Fruit fly (Drosophila melanogaster) whole organism, pupa: ENCODE results near the gene CG5273.

Source experiments
- CG10348 ChIP-seq: fragments of 200-800 bp; sonication (Bioruptor generic); IDR thresholded peaks from 2 replicates; pipeline ENCODE4 v1.3.6; 2022; ENCODE audit warnings: missing biosample characterization, missing genetic modification characterization
- CG12605 ChIP-seq: fragments of 200-800 bp; sonication (Bioruptor generic); IDR thresholded peaks from 2 replicates; pipeline ENCODE4 v1.3.6; 2022; ENCODE audit warnings: missing biosample characterization, missing genetic modification characterization
- CG13204 ChIP-seq: fragments of 200-800 bp; sonication (Bioruptor generic); optimal IDR thresholded peaks from 2 replicates; lab custom pipeline; 2018; ENCODE audit warnings: missing biosample characterization, mild to moderate bottlenecking, missing genetic modification characterization, moderate library complexity
- CG14655 ChIP-seq: fragments of 200-800 bp; sonication (Bioruptor generic); optimal IDR thresholded peaks from 3 replicates; lab custom pipeline; 2017; ENCODE audit warnings: mild to moderate bottlenecking, missing biosample characterization, missing genetic modification reagents, missing genetic modification characterization
- CG15710 ChIP-seq: fragments of 200-800 bp; sonication (Bioruptor generic); optimal IDR thresholded peaks from 2 replicates; lab custom pipeline; 2018; ENCODE audit warnings: missing biosample characterization, mild to moderate bottlenecking, missing genetic modification characterization, moderate library complexity
- CG17806 ChIP-seq: fragments of 200-800 bp; sonication (Bioruptor generic); optimal IDR thresholded peaks from 2 replicates; lab custom pipeline; 2018; ENCODE audit warnings: missing biosample characterization, mild to moderate bottlenecking, missing genetic modification characterization, moderate library complexity
- CG32121 ChIP-seq: fragments of 200-800 bp; sonication (Bioruptor generic); IDR thresholded peaks from 2 replicates; pipeline ENCODE4 v1.3.6; 2022; ENCODE audit warnings: missing biosample characterization, missing genetic modification characterization
- CG34367 ChIP-seq: fragments of 200-800 bp; sonication (Bioruptor generic); optimal IDR thresholded peaks from 2 replicates; lab custom pipeline; 2018; ENCODE audit warnings: missing biosample characterization, mild to moderate bottlenecking, missing genetic modification characterization
- CG4496 ChIP-seq: fragments of 200-800 bp; sonication (Bioruptor generic); IDR thresholded peaks from 3 replicates; pipeline ENCODE4 v1.3.6; 2022; ENCODE audit warnings: missing biosample characterization, missing genetic modification characterization
- CG8159 ChIP-seq: fragments of 200-800 bp; sonication (Bioruptor generic); optimal IDR thresholded peaks from 3 replicates; lab custom pipeline; 2018; ENCODE audit warnings: missing biosample characterization, mild to moderate bottlenecking, missing genetic modification characterization, moderate library complexity
- CG8301 ChIP-seq: fragments of 200-800 bp; sonication (Bioruptor generic); optimal IDR thresholded peaks from 2 replicates; lab custom pipeline; 2018; ENCODE audit warnings: missing biosample characterization, mild to moderate bottlenecking, missing genetic modification characterization
- CG9948 ChIP-seq: fragments of 200-800 bp; sonication (Bioruptor generic); optimal IDR thresholded peaks from 2 replicates; lab custom pipeline; 2018; ENCODE audit warnings: missing biosample characterization, mild to moderate bottlenecking, missing genetic modification characterization, moderate library complexity
- D1 ChIP-seq: fragments of 200-800 bp; sonication (Bioruptor generic); optimal IDR thresholded peaks from 2 replicates; lab custom pipeline; 2018; ENCODE audit warnings: missing biosample characterization, mild to moderate bottlenecking, missing genetic modification characterization, moderate library complexity
- EcR ChIP-seq: fragments of 200-800 bp; sonication (Bioruptor generic); optimal IDR thresholded peaks from 3 replicates; lab custom pipeline; 2019; ENCODE audit warnings: missing biosample characterization, missing genetic modification characterization, mild to moderate bottlenecking, moderate library complexity, missing genetic modification reagents
- Ets98B ChIP-seq: fragments of 200-800 bp; sonication (Bioruptor generic); IDR thresholded peaks from 2 replicates; pipeline ENCODE4 v1.3.6; 2022; ENCODE audit warnings: missing biosample characterization, missing genetic modification characterization
- Pif1A ChIP-seq: fragments of 200-800 bp; sonication (Bioruptor generic); optimal IDR thresholded peaks from 3 replicates; lab custom pipeline; 2016; ENCODE audit warnings: missing biosample characterization, missing genetic modification characterization
- Pif1B ChIP-seq: fragments of 200-800 bp; sonication (Bioruptor generic); optimal IDR thresholded peaks from 3 replicates; lab custom pipeline; 2016; ENCODE audit warnings: missing biosample characterization, missing genetic modification characterization
- Snoo ChIP-seq: fragments of 200-800 bp; sonication (Bioruptor generic); optimal IDR thresholded peaks from 3 replicates; lab custom pipeline; 2017; ENCODE audit warnings: missing biosample characterization, mild to moderate bottlenecking, missing genetic modification characterization, inconsistent platforms
- fd96Ca ChIP-seq: fragments of 200-800 bp; sonication (Bioruptor generic); IDR thresholded peaks from 3 replicates; pipeline ENCODE4 v1.3.6; 2022; ENCODE audit warnings: missing biosample characterization, missing genetic modification characterization
- gl ChIP-seq: fragments of 200-800 bp; sonication (Bioruptor generic); optimal IDR thresholded peaks from 2 replicates; lab custom pipeline; 2018; ENCODE audit warnings: missing biosample characterization, mild to moderate bottlenecking, missing genetic modification characterization
- rn ChIP-seq: fragments of 200-800 bp; sonication (Bioruptor generic); IDR thresholded peaks from 2 replicates; pipeline ENCODE4 v1.3.6; 2022; ENCODE audit warnings: missing biosample characterization, missing genetic modification characterization

Gene CG5273

dm6 chrX:771431-772064, 12.2 kb downstream of the CG5273 start:
- TF ChIP-seq CG9948 (tag; lab: Kevin White, UChicago) (peak; percentile 39), CG34367 (tag; lab: Kevin White, UChicago) (peak; percentile 19), CG14655 (GFP tag; lab: Kevin White, UChicago) (peak; percentile 9), CG8159 (peak; percentile 28), CG17806 (peak; percentile 43), D1 (tag; lab: Kevin White, UChicago) (no peak)

DNA sequence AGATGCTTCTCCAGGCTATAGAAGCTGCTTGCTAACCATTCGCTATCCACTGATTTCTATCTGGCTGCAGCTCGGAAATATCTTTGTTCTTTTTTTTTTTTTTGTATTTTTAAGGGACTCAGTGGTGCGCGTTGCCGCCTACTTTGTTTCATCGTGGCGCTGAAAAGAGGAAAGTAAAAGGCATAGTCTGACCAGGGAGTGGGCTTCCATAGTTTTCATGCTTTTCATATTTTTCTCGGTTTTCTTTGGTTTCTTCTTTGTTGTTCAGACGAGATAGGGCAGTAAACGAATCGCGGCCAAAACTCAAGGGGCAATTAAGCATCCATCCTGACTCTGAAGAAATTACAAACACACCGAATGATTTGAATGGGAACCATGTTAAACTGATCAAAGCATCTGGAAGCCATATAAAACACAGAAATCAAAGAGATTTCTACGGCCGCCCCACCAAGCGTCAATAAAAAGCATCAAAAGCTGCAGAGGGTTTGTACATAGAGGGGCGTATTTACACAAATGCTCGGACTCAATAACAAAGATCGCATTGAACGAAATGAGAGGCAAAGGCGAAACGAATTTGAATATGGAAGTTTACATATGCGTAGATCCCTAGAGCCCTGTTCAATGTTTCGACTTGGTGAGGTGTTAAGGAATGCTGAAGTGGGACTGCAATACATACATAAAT, 13.1 kb downstream of the CG5273 start:
- TF ChIP-seq CG13204 (GFP tag; lab: Kevin White, UChicago) (no peak), CG8159 (no peak), Ets98B (GFP tag; lab: Robert Waterston, UW) (no peak), CG15710 (tag; lab: Kevin White, UChicago) (no peak), CG8301 (no peak), CG10348 (GFP tag; lab: Robert Waterston, UW) (no peak), Pif1B (GFP tag; lab: Kevin White, UChicago) (no peak), CG17806 (no peak), CG34367 (tag; lab: Kevin White, UChicago) (no peak), CG12605 (GFP tag; lab: Robert Waterston, UW) (no peak), rn (no peak), CG4496 (GFP tag; lab: Robert Waterston, UW) (no peak), gl (no peak)

DNA sequence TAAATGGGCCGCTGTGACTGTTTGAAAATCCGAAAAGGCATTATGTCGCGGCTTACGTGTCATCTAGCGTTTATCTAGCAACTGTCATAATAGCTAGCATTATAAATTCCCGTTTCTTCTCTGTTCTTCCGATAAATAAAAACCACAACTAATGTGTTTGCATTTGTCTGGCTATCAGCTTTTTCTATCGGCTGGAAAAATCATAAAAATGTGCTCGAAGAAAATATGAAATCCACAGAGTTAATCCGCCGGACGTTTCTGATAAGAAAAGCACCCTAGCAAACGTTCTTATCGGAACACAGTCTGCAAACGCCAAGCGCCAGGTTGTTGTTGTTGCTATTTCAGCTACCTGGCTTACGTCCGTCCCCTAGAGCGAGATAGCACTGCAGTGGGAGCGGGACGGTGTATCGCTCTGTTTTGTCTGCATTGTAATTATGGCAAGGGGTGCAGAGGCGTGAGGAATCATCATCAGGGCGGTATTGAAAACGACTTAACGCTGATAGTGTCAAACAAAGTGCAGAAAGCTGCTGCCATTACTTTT, 14.8 kb downstream of the CG5273 start:
- no peak for TF ChIP-seq Pif1B (GFP tag; lab: Kevin White, UChicago)
- TF ChIP-seq CG8301, result no peak
- no peak for TF ChIP-seq D1 (tag; lab: Kevin White, UChicago)
- no peak for TF ChIP-seq CG14655 (GFP tag; lab: Kevin White, UChicago)
- no peak for TF ChIP-seq CG10348 (GFP tag; lab: Robert Waterston, UW)

- TF ChIP-seq CG17806 (peak; percentile 83), CG15710 (tag; lab: Kevin White, UChicago) (peak; percentile 84), CG14655 (GFP tag; lab: Kevin White, UChicago) (peak; percentile 78), fd96Ca (GFP tag; lab: Robert Waterston, UW) (peak; percentile 57; the same call in 1 of the 3 replicates), CG8159 (peak; percentile 80), CG4496 (GFP tag; lab: Robert Waterston, UW) (peak; percentile 64; the same call in 1 of the 3 replicates), rn (no peak; the same call in 1 of the 2 replicates), gl (peak; percentile 56), Pif1B (GFP tag; lab: Kevin White, UChicago) (peak; percentile 62), D1 (tag; lab: Kevin White, UChicago) (no peak), Snoo (tag; lab: Kevin White, UChicago) (peak; percentile 59), CG10348 (GFP tag; lab: Robert Waterston, UW) (no peak), CG32121 (GFP tag; lab: Robert Waterston, UW) (no peak), CG8301 (peak; percentile 71), CG34367 (tag; lab: Kevin White, UChicago) (peak; percentile 74), EcR (GFP tag; lab: Kevin White, UChicago) (no peak), Ets98B (GFP tag; lab: Robert Waterston, UW) (peak; percentile 40; the same call in 1 of the 2 replicates), CG9948 (tag; lab: Kevin White, UChicago) (peak; percentile 78), CG13204 (GFP tag; lab: Kevin White, UChicago) (peak; percentile 1), CG12605 (GFP tag; lab: Robert Waterston, UW) (peak; percentile 71; the same call in 1 of the 2 replicates), Pif1A (GFP tag; lab: Kevin White, UChicago) (peak; percentile 74)
These were observed 15.8 kb downstream of the CG5273 start for dm6 chrX:775184-775583.

- TF ChIP-seq gl (peak; percentile 1), Ets98B (GFP tag; lab: Robert Waterston, UW) (0 out of 2 replicates have a peak, but pooled peaks have one; percentile 14), CG8301 (peak; percentile 55), CG12605 (GFP tag; lab: Robert Waterston, UW) (no peak), CG14655 (GFP tag; lab: Kevin White, UChicago) (no peak), CG13204 (GFP tag; lab: Kevin White, UChicago) (peak; percentile 29), CG17806 (peak; percentile 40), CG4496 (GFP tag; lab: Robert Waterston, UW) (0 out of 3 replicates have a peak, but pooled peaks have one; percentile 11), EcR (GFP tag; lab: Kevin White, UChicago) (peak; percentile 52), CG15710 (tag; lab: Kevin White, UChicago) (peak; percentile 59), Pif1A (GFP tag; lab: Kevin White, UChicago) (peak; percentile 35), CG8159 (peak; percentile 60), Pif1B (GFP tag; lab: Kevin White, UChicago) (peak; percentile 56), Snoo (tag; lab: Kevin White, UChicago) (peak; percentile 32), CG34367 (tag; lab: Kevin White, UChicago) (peak; percentile 20), CG32121 (GFP tag; lab: Robert Waterston, UW) (0 out of 2 replicates have a peak, but pooled peaks have one; percentile 16), CG9948 (tag; lab: Kevin White, UChicago) (peak; percentile 49), D1 (tag; lab: Kevin White, UChicago) (no peak), rn (no peak)
- TF ChIP-seq, all 21 proteins: peak for 15
These were observed 19.9 kb downstream of the CG5273 start for dm6 chrX:779344-779743.
